Worm (Caenorhabditis elegans): ENCODE data around the gene Y55F3AM.13.

DNA sequence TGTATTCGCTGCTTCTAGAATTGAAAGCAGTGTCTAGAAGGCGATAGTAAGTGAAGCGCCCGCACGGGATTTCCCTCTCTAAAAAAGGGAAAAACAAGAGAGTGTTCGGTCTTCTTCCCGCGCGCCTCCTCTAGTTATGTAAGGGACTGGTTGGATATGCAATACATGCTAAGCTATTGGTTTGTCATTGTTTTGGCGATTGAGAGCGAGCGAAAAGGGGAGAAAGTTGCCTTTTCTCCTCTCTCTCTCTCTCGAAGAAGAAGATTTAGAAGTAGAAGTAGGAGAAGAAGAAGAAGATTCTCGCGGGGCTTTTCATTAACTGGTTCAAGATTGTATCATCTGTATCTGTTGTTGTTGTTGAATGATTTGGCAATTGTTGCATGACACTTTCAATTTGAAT, 18.0 kb upstream of the Y55F3AM.13 start:
- TF ChIP-seq ama-1 (optimal IDR thresholded peaks at IDR 0.05) (no peak), tra-4 (tag; optimal IDR thresholded peaks at IDR 0.05) (no peak), F13C5.2 (tag; optimal IDR thresholded peaks at IDR 0.05) (no peak), hmbx-1 (tag; optimal IDR thresholded peaks at IDR 0.05) (no peak), ceh-13 (GFP tag; optimal IDR thresholded peaks at IDR 0.05) (no peak), pes-1 (GFP tag; IDR thresholded peaks at IDR 0.05) (no peak)
